Fruit fly (Drosophila melanogaster) whole organism, embryonic: Measurements from ENCODE around the gene UbcE2M.

Source experiments
- Abd-B ChIP-seq: fragments of 200-800 bp; sonication (Bioruptor generic); optimal IDR thresholded peaks from 2 replicates; lab custom pipeline; 2018; ENCODE audit warnings: missing biosample characterization, mild to moderate bottlenecking, missing genetic modification characterization, moderate library complexity
- Blimp-1 ChIP-seq: fragments of 200-800 bp; sonication (Bioruptor generic); optimal IDR thresholded peaks from 3 replicates; lab custom pipeline; 2018; ENCODE audit warnings: missing biosample characterization, missing genetic modification characterization, mild to moderate bottlenecking, moderate library complexity, missing genetic modification reagents
- BtbVII ChIP-seq: fragments of 200-800 bp; sonication (Bioruptor generic); optimal IDR thresholded peaks from 3 replicates; lab custom pipeline; 2017; ENCODE audit warnings: missing biosample characterization, mild to moderate bottlenecking, missing genetic modification characterization
- CG10267 ChIP-seq: fragments of 200-800 bp; sonication (Bioruptor generic); optimal IDR thresholded peaks from 2 replicates; lab custom pipeline; 2018; ENCODE audit warnings: missing biosample characterization, mild to moderate bottlenecking, missing genetic modification characterization, moderate library complexity
- CG11456 ChIP-seq: fragments of 200-800 bp; sonication (Bioruptor generic); IDR thresholded peaks from 3 replicates; pipeline ENCODE4 v1.3.6; 2022; ENCODE audit warnings: missing biosample characterization, missing genetic modification characterization
- CG13287 ChIP-seq: fragments of 200-800 bp; sonication (Bioruptor generic); IDR thresholded peaks from 2 replicates; pipeline ENCODE4 v1.3.6; 2022; ENCODE audit warnings: missing biosample characterization, missing genetic modification characterization; ENCODE audit not compliant: partially characterized antibody
- CG13424 ChIP-seq: fragments of 200-800 bp; sonication (Bioruptor generic); optimal IDR thresholded peaks from 2 replicates; lab custom pipeline; 2019; ENCODE audit warnings: missing biosample characterization, mild to moderate bottlenecking, missing genetic modification characterization, moderate library complexity
- CG13894 ChIP-seq: fragments of 200-800 bp; sonication (Bioruptor generic); optimal IDR thresholded peaks from 3 replicates; lab custom pipeline; 2018; ENCODE audit warnings: missing biosample characterization, mild to moderate bottlenecking, missing genetic modification characterization, moderate library complexity
- CG15479 ChIP-seq: fragments of 200-800 bp; sonication (Bioruptor generic); optimal IDR thresholded peaks from 3 replicates; lab custom pipeline; 2019; ENCODE audit warnings: missing biosample characterization, mild to moderate bottlenecking, missing genetic modification characterization, moderate library complexity
- CG16813 ChIP-seq: fragments of 200-800 bp; sonication (Bioruptor generic); IDR thresholded peaks from 3 replicates; pipeline ENCODE4 v1.3.6; 2022; ENCODE audit warnings: missing biosample characterization, missing genetic modification characterization; ENCODE audit not compliant: partially characterized antibody
- CG16863 ChIP-seq: fragments of 200-800 bp; sonication (Bioruptor generic); optimal IDR thresholded peaks from 3 replicates; lab custom pipeline; 2016; ENCODE audit warnings: missing biosample characterization, missing genetic modification characterization
- CG17361 ChIP-seq: fragments of 200-800 bp; sonication (Bioruptor generic); IDR thresholded peaks from 3 replicates; pipeline ENCODE4 v1.3.6; 2022; ENCODE audit warnings: missing biosample characterization, missing genetic modification characterization
- CG30431 ChIP-seq: fragments of 200-800 bp; sonication (Bioruptor generic); optimal IDR thresholded peaks from 2 replicates; lab custom pipeline; 2017; ENCODE audit warnings: missing biosample characterization, missing genetic modification characterization
- CG34376 ChIP-seq: fragments of 200-800 bp; sonication (Bioruptor generic); optimal IDR thresholded peaks from 2 replicates; lab custom pipeline; 2018; ENCODE audit warnings: missing biosample characterization, mild to moderate bottlenecking, missing genetic modification characterization
- CG3995 ChIP-seq: fragments of 200-800 bp; sonication (Bioruptor generic); optimal IDR thresholded peaks from 3 replicates; lab custom pipeline; 2016; ENCODE audit warnings: missing biosample characterization, missing genetic modification characterization
- CG4730 ChIP-seq: fragments of 200-800 bp; sonication (Bioruptor generic); IDR thresholded peaks from 2 replicates; pipeline ENCODE4 v1.3.6; 2022; ENCODE audit warnings: missing biosample characterization, missing genetic modification characterization
- CG6813 ChIP-seq: fragments of 200-800 bp; sonication (Bioruptor generic); optimal IDR thresholded peaks from 2 replicates; lab custom pipeline; 2017; ENCODE audit warnings: missing biosample characterization, missing genetic modification characterization, mild to moderate bottlenecking, moderate library complexity, missing genetic modification reagents
- CG7372 ChIP-seq: fragments of 200-800 bp; sonication (Bioruptor generic); IDR thresholded peaks from 2 replicates; pipeline ENCODE4 v1.3.6; 2022; ENCODE audit warnings: missing biosample characterization, missing genetic modification characterization
- CG7839 ChIP-seq: fragments of 200-800 bp; sonication (Bioruptor generic); optimal IDR thresholded peaks from 3 replicates; lab custom pipeline; 2018; ENCODE audit warnings: missing biosample characterization, mild to moderate bottlenecking, missing genetic modification characterization, moderate library complexity
- CG7928 ChIP-seq: fragments of 200-800 bp; sonication (Bioruptor generic); optimal IDR thresholded peaks from 2 replicates; lab custom pipeline; 2017; ENCODE audit warnings: missing biosample characterization, mild to moderate bottlenecking, missing genetic modification characterization
- CG7987 ChIP-seq: fragments of 200-800 bp; sonication (Bioruptor generic); optimal IDR thresholded peaks from 2 replicates; lab custom pipeline; 2018; ENCODE audit warnings: missing biosample characterization, mild to moderate bottlenecking, missing genetic modification characterization, moderate library complexity
- CG8281 ChIP-seq: fragments of 200-800 bp; sonication (Bioruptor generic); optimal IDR thresholded peaks from 2 replicates; lab custom pipeline; 2018; ENCODE audit warnings: missing biosample characterization, mild to moderate bottlenecking, missing genetic modification characterization, moderate library complexity
- Doc2 ChIP-seq: fragments of 200-800 bp; sonication (Bioruptor generic); IDR thresholded peaks from 2 replicates; pipeline ENCODE4 v1.3.6; 2022; ENCODE audit warnings: missing biosample characterization, missing genetic modification characterization
- Doc3 ChIP-seq: fragments of 200-800 bp; sonication (Bioruptor generic); IDR thresholded peaks from 3 replicates; pipeline ENCODE4 v1.3.6; 2022; ENCODE audit warnings: missing biosample characterization, missing genetic modification characterization; ENCODE audit not compliant: partially characterized antibody
- Eip74EF ChIP-seq, 2 experiments: fragments of 200-800 bp in 1 of 2; fragments of >200 bp in 1 of 2; sonication (Bioruptor generic) in 1 of 2; optimal IDR thresholded peaks; 2 replicates each; lab custom pipeline; 2017 to 2019; ENCODE audit warnings: missing biosample characterization in 2 of 2, missing genetic modification characterization in 2 of 2, mild to moderate bottlenecking in 1 of 2, moderate library complexity in 1 of 2
- GATAe ChIP-seq: fragments of 200-800 bp; sonication (Bioruptor generic); conservative IDR thresholded peaks from 2 replicates; pipeline ENCODE4 v1.3.6; 2022; ENCODE audit warnings: missing biosample characterization, missing genetic modification characterization
- H15 ChIP-seq: fragments of 200-800 bp; sonication (Bioruptor generic); IDR thresholded peaks from 3 replicates; pipeline ENCODE4 v1.3.6; 2022; ENCODE audit warnings: missing biosample characterization, missing genetic modification characterization
- H2.0 ChIP-seq: fragments of 200-800 bp; sonication (Bioruptor generic); IDR thresholded peaks from 2 replicates; pipeline ENCODE4 v1.3.6; 2022; ENCODE audit warnings: missing biosample characterization, missing genetic modification characterization
- HLH4C ChIP-seq: fragments of 200-800 bp; sonication (Bioruptor generic); IDR thresholded peaks from 3 replicates; pipeline ENCODE4 v1.3.6; 2022; ENCODE audit warnings: missing biosample characterization, missing genetic modification characterization; ENCODE audit not compliant: partially characterized antibody
- Hmx ChIP-seq: fragments of 200-800 bp; sonication (Bioruptor generic); optimal IDR thresholded peaks from 2 replicates; lab custom pipeline; 2016; ENCODE audit warnings: missing biosample characterization, missing genetic modification characterization
- Lim3 ChIP-seq: fragments of 200-800 bp; sonication (Bioruptor generic); IDR thresholded peaks from 2 replicates; pipeline ENCODE4 v1.3.6; 2022; ENCODE audit warnings: missing biosample characterization, missing genetic modification characterization
- Lpt ChIP-seq: fragments of >200 bp; optimal IDR thresholded peaks from 2 replicates; lab custom pipeline; 2018; ENCODE audit warnings: missing biosample characterization, missing genetic modification characterization
- NC2β ChIP-seq: fragments of 200-800 bp; sonication (Bioruptor generic); optimal IDR thresholded peaks from 2 replicates; lab custom pipeline; 2016; ENCODE audit warnings: missing biosample characterization, missing genetic modification characterization
- Nf-YA ChIP-seq: fragments of 200-800 bp; sonication (Bioruptor generic); IDR thresholded peaks from 2 replicates; pipeline ENCODE4 v1.3.6; 2022; ENCODE audit warnings: missing biosample characterization, missing genetic modification characterization
- PHDP ChIP-seq: fragments of 200-800 bp; sonication (Bioruptor generic); optimal IDR thresholded peaks from 3 replicates; lab custom pipeline; 2018; ENCODE audit warnings: missing biosample characterization, mild to moderate bottlenecking, missing genetic modification characterization, moderate library complexity
- Side ChIP-seq: fragments of 200-800 bp; sonication (Bioruptor generic); optimal IDR thresholded peaks from 2 replicates; lab custom pipeline; 2016; ENCODE audit warnings: missing biosample characterization, missing genetic modification characterization
- Six4 ChIP-seq: fragments of 200-800 bp; sonication (Bioruptor generic); optimal IDR thresholded peaks from 2 replicates; lab custom pipeline; 2016; ENCODE audit warnings: missing biosample characterization, missing genetic modification characterization
- Sry-β ChIP-seq: fragments of 200-800 bp; sonication (Bioruptor generic); optimal IDR thresholded peaks from 2 replicates; lab custom pipeline; 2018; ENCODE audit warnings: missing biosample characterization, mild to moderate bottlenecking, missing genetic modification characterization, moderate library complexity
- da ChIP-seq: fragments of 200-800 bp; sonication (Bioruptor generic); optimal IDR thresholded peaks from 2 replicates; lab custom pipeline; 2016; ENCODE audit warnings: missing biosample characterization, missing genetic modification characterization
- dimm ChIP-seq: fragments of 200-800 bp; sonication (Bioruptor generic); IDR thresholded peaks from 2 replicates; pipeline ENCODE4 v1.3.6; 2022; ENCODE audit warnings: missing biosample characterization, missing genetic modification characterization
- dysf ChIP-seq: fragments of 200-800 bp; sonication (Bioruptor generic); IDR thresholded peaks from 3 replicates; pipeline ENCODE4 v1.3.6; 2022; ENCODE audit warnings: missing biosample characterization, missing genetic modification characterization
- emc ChIP-seq: fragments of 200-800 bp; sonication (Bioruptor generic); optimal IDR thresholded peaks from 2 replicates; lab custom pipeline; 2016; ENCODE audit warnings: missing biosample characterization, missing genetic modification characterization
- gt ChIP-seq: fragments of 200-800 bp; sonication (Bioruptor generic); IDR thresholded peaks from 2 replicates; pipeline ENCODE4 v1.3.6; 2022; ENCODE audit warnings: missing biosample characterization, missing genetic modification characterization
- hth ChIP-seq: fragments of >200 bp; optimal IDR thresholded peaks from 2 replicates; lab custom pipeline; 2017; ENCODE audit warnings: inconsistent platforms
- pb ChIP-seq: fragments of 200-800 bp; sonication (Bioruptor generic); optimal IDR thresholded peaks from 3 replicates; lab custom pipeline; 2016; ENCODE audit warnings: missing biosample characterization, missing genetic modification characterization
- peb ChIP-seq: fragments of 200-800 bp; sonication (Bioruptor generic); IDR thresholded peaks from 2 replicates; pipeline ENCODE4 v1.3.6; 2022; ENCODE audit warnings: missing biosample characterization, missing genetic modification characterization
- pita ChIP-seq: fragments of 200-800 bp; sonication (Bioruptor generic); optimal IDR thresholded peaks from 2 replicates; lab custom pipeline; 2017; ENCODE audit warnings: missing biosample characterization, mild to moderate bottlenecking, missing genetic modification characterization
- repo ChIP-seq: fragments of 200-800 bp; sonication (Bioruptor generic); optimal IDR thresholded peaks from 2 replicates; lab custom pipeline; 2016; ENCODE audit warnings: missing biosample characterization, missing genetic modification characterization
- run ChIP-seq: fragments of 200-800 bp; sonication (Bioruptor generic); optimal IDR thresholded peaks from 3 replicates; lab custom pipeline; 2018; ENCODE audit warnings: missing biosample characterization, mild to moderate bottlenecking, missing genetic modification characterization
- seq ChIP-seq: fragments of 200-800 bp; sonication (Bioruptor generic); IDR thresholded peaks from 2 replicates; pipeline ENCODE4 v1.3.6; 2022; ENCODE audit warnings: missing biosample characterization, missing genetic modification characterization
- unpg ChIP-seq: fragments of 200-800 bp; sonication (Bioruptor generic); optimal IDR thresholded peaks from 3 replicates; lab custom pipeline; 2018; ENCODE audit warnings: missing biosample characterization, mild to moderate bottlenecking, missing genetic modification characterization, moderate library complexity
- wdn ChIP-seq: fragments of 200-800 bp; sonication (Bioruptor generic); IDR thresholded peaks from 2 replicates; pipeline ENCODE4 v1.3.6; 2022; ENCODE audit warnings: missing biosample characterization, missing genetic modification characterization

UbcE2M gene

dm6 chr3L:8177795-8178564 is 19.8 kb downstream of the UbcE2M start, which contains the start of gene Nmt (continued):
- peak; percentile 40 for TF ChIP-seq CG7839 (tag; lab: Kevin White, UChicago)
- peak; percentile 67 for TF ChIP-seq Doc3 (GFP tag; lab: Robert Waterston, UW)
- TF ChIP-seq CG7987 (GFP tag; lab: Kevin White, UChicago), result no peak
- TF ChIP-seq Doc2, result no peak
- no peak for TF ChIP-seq Lim3 (GFP tag; lab: Robert Waterston, UW)
- peak; percentile 83 for TF ChIP-seq CG13287 (GFP tag; lab: Robert Waterston, UW)
- TF ChIP-seq seq (GFP tag; lab: Robert Waterston, UW), result no peak
- no peak for TF ChIP-seq wdn (GFP tag; lab: Robert Waterston, UW)
- TF ChIP-seq CG16863 (GFP tag; lab: Kevin White, UChicago), result no peak
- TF ChIP-seq Six4 (GFP tag; lab: Kevin White, UChicago), result no peak
- no peak for TF ChIP-seq CG4730 (GFP tag; lab: Robert Waterston, UW)
- no peak for TF ChIP-seq CG30431
- TF ChIP-seq unpg (GFP tag; lab: Kevin White, UChicago), result peak; percentile 37
- no peak for TF ChIP-seq Lpt (GFP tag; lab: Kevin White, UChicago)
- no peak for TF ChIP-seq peb (GFP tag; lab: Robert Waterston, UW)
- TF ChIP-seq NC2β, result no peak
- no peak for TF ChIP-seq Nf-YA (GFP tag; lab: Robert Waterston, UW)
- no peak for TF ChIP-seq da (GFP tag; lab: Kevin White, UChicago)
- TF ChIP-seq pb (GFP tag; lab: Kevin White, UChicago), result no peak
- TF ChIP-seq BtbVII, result no peak
- TF ChIP-seq CG3995 (GFP tag; lab: Kevin White, UChicago), result peak; percentile 52
- no peak for TF ChIP-seq repo
- TF ChIP-seq PHDP (tag; lab: Kevin White, UChicago), result no peak
- no peak for TF ChIP-seq CG7372 (GFP tag; lab: Robert Waterston, UW)
- TF ChIP-seq Blimp-1 (GFP tag; lab: Kevin White, UChicago), result peak; percentile 16
- TF ChIP-seq CG7928, result no peak
- TF ChIP-seq dysf (GFP tag; lab: Robert Waterston, UW), result no peak
- peak; percentile 24 for TF ChIP-seq CG10267 (tag; lab: Kevin White, UChicago)
- no peak for TF ChIP-seq Eip74EF (GFP tag; optimal IDR thresholded peaks at IDR 0.05; lab: Kevin White, UChicago)
- no peak for TF ChIP-seq CG6813
- TF ChIP-seq CG16813 (GFP tag; lab: Robert Waterston, UW), result peak; percentile 82
- no peak for TF ChIP-seq GATAe (GFP tag; lab: Robert Waterston, UW)
- TF ChIP-seq CG13424 (tag; lab: Kevin White, UChicago), result peak; percentile 18
- TF ChIP-seq CG8281 (tag; lab: Kevin White, UChicago), result no peak
- no peak for TF ChIP-seq Sry-β (GFP tag; lab: Kevin White, UChicago)
- TF ChIP-seq HLH4C, result peak; percentile 71
- no peak for TF ChIP-seq hth (lab: Kevin White, UChicago)

dm6 chr3L:8175818-8176217 is 22.0 kb downstream of the UbcE2M start, which contains the start of gene RecQ4:
TSS of gene RecQ4 (minus strand) at chr3L:8175978.
- no peak for TF ChIP-seq emc
- TF ChIP-seq Side (GFP tag; lab: Kevin White, UChicago), result no peak
- no peak for TF ChIP-seq CG17361 (GFP tag; lab: Robert Waterston, UW)
- TF ChIP-seq run, result no peak
- TF ChIP-seq CG15479, result no peak
- no peak for TF ChIP-seq CG13894 (tag; lab: Kevin White, UChicago)
- TF ChIP-seq H2.0 (GFP tag; lab: Robert Waterston, UW), result no peak
- no peak for TF ChIP-seq dimm (GFP tag; lab: Robert Waterston, UW)
- no peak for TF ChIP-seq H15 (GFP tag; lab: Robert Waterston, UW)
- no peak for TF ChIP-seq gt
- TF ChIP-seq CG11456 (GFP tag; lab: Robert Waterston, UW), result no peak
- no peak for TF ChIP-seq Hmx (GFP tag; lab: Kevin White, UChicago)
- no peak for TF ChIP-seq CG7987 (GFP tag; lab: Kevin White, UChicago)
- TF ChIP-seq pita, result no peak
- TF ChIP-seq CG34376 (GFP tag; lab: Kevin White, UChicago), result no peak
- TF ChIP-seq Abd-B (GFP tag; lab: Kevin White, UChicago), result no peak
